Worm (Caenorhabditis elegans) whole organism, L3 larva: Measurements from ENCODE around the gene nos-2.

Experiments used
- aly-2 ChIP-seq: fragments of 150-350 bp; optimal IDR thresholded peaks from 2 replicates; lab custom pipeline; 2014; ENCODE audit warnings: missing biosample characterization, missing genetic modification characterization
- ama-1 ChIP-seq: fragments of 150-350 bp; optimal IDR thresholded peaks from 2 replicates; lab custom pipeline; 2018
- ceh-16 ChIP-seq: sonication (generic microtip); optimal IDR thresholded peaks from 2 replicates; lab custom pipeline; 2017; ENCODE audit warnings: missing biosample characterization, missing genetic modification characterization
- ceh-82 ChIP-seq: fragments of 150-350 bp; optimal IDR thresholded peaks from 2 replicates; lab custom pipeline; 2014; ENCODE audit warnings: missing biosample characterization, missing genetic modification characterization
- ceh-9 ChIP-seq: sonication (generic microtip); optimal IDR thresholded peaks from 2 replicates; lab custom pipeline; 2018; ENCODE audit warnings: missing biosample characterization, missing genetic modification characterization
- elt-1 ChIP-seq: fragments of 150-350 bp; optimal IDR thresholded peaks from 2 replicates; lab custom pipeline; 2014; ENCODE audit warnings: missing biosample characterization, missing genetic modification characterization
- elt-2 ChIP-seq: sonication (generic microtip); optimal IDR thresholded peaks from 2 replicates; lab custom pipeline; 2016; ENCODE audit warnings: missing genetic modification reagents, mild to moderate bottlenecking, missing genetic modification characterization, missing compliant biosample characterization
- eor-1 ChIP-seq, 2 experiments: fragments of 150-350 bp; optimal IDR thresholded peaks; 2 replicates each; lab custom pipeline; 2014 to 2018; ENCODE audit warnings: missing biosample characterization in 2 of 2, missing genetic modification characterization in 2 of 2
- hmg-11 ChIP-seq: sonication (generic microtip); optimal IDR thresholded peaks from 2 replicates; lab custom pipeline; 2016; ENCODE audit warnings: missing genetic modification characterization, missing compliant biosample characterization
- jun-1 ChIP-seq: fragments of 150-350 bp; optimal IDR thresholded peaks from 2 replicates; lab custom pipeline; 2014; ENCODE audit warnings: missing biosample characterization, missing genetic modification reagents, missing genetic modification characterization
- lin-15B ChIP-seq: fragments of 150-350 bp; optimal IDR thresholded peaks from 2 replicates; lab custom pipeline; 2014; ENCODE audit warnings: missing biosample characterization, missing genetic modification characterization
- lin-39 ChIP-seq: fragments of 150-350 bp; optimal IDR thresholded peaks from 2 replicates; lab custom pipeline; 2018; ENCODE audit warnings: missing biosample characterization, missing genetic modification reagents, missing genetic modification characterization
- lsy-12 ChIP-seq: sonication (generic microtip); optimal IDR thresholded peaks from 2 replicates; lab custom pipeline; 2016; ENCODE audit warnings: mild to moderate bottlenecking, missing genetic modification characterization, missing compliant biosample characterization
- mdl-1 ChIP-seq: fragments of 150-350 bp; optimal IDR thresholded peaks from 2 replicates; lab custom pipeline; 2014; ENCODE audit warnings: missing biosample characterization, missing genetic modification characterization
- mml-1 ChIP-seq: fragments of 150-350 bp; sonication (generic microtip); optimal IDR thresholded peaks from 3 replicates; lab custom pipeline; 2014; ENCODE audit warnings: missing biosample characterization, missing genetic modification characterization
- nfya-1 ChIP-seq: sonication (generic microtip); optimal IDR thresholded peaks from 2 replicates; lab custom pipeline; 2017; ENCODE audit warnings: missing genetic modification characterization, mild to moderate bottlenecking, missing compliant biosample characterization, antibody characterized with exemption, moderate library complexity; ENCODE audit not compliant: insufficient read depth
- nhr-11 ChIP-seq: fragments of 150-350 bp; optimal IDR thresholded peaks from 2 replicates; lab custom pipeline; 2014; ENCODE audit warnings: missing biosample characterization, missing genetic modification characterization
- nhr-12 ChIP-seq: fragments of 150-350 bp; optimal IDR thresholded peaks from 2 replicates; lab custom pipeline; 2014; ENCODE audit warnings: missing biosample characterization, missing genetic modification characterization
- nhr-237 ChIP-seq: fragments of 150-350 bp; optimal IDR thresholded peaks from 2 replicates; lab custom pipeline; 2014; ENCODE audit warnings: missing biosample characterization, missing genetic modification characterization
- nhr-25 ChIP-seq: sonication (generic microtip); optimal IDR thresholded peaks from 2 replicates; lab custom pipeline; 2017; ENCODE audit warnings: missing biosample characterization, missing genetic modification characterization
- nhr-28 ChIP-seq: fragments of 150-350 bp; optimal IDR thresholded peaks from 2 replicates; lab custom pipeline; 2014; ENCODE audit warnings: missing biosample characterization, missing genetic modification characterization
- nhr-43 ChIP-seq: sonication (generic microtip); optimal IDR thresholded peaks from 2 replicates; lab custom pipeline; 2016; ENCODE audit warnings: mild to moderate bottlenecking, missing genetic modification characterization, missing compliant biosample characterization; ENCODE audit not compliant: poor library complexity, severe bottlenecking
- nhr-76 ChIP-seq: fragments of 150-350 bp; sonication (generic microtip); optimal IDR thresholded peaks from 5 replicates; lab custom pipeline; 2014; ENCODE audit warnings: missing biosample characterization, missing genetic modification characterization
- nhr-77 ChIP-seq: fragments of 150-350 bp; optimal IDR thresholded peaks from 2 replicates; lab custom pipeline; 2014; ENCODE audit warnings: missing biosample characterization, missing genetic modification characterization
- pha-4 ChIP-seq: fragments of 150-350 bp; optimal IDR thresholded peaks from 2 replicates; lab custom pipeline; 2014; ENCODE audit warnings: missing biosample characterization, missing genetic modification reagents, missing genetic modification characterization
- pqm-1 ChIP-seq: fragments of 150-350 bp; optimal IDR thresholded peaks from 2 replicates; lab custom pipeline; 2017; ENCODE audit warnings: missing biosample characterization, missing genetic modification characterization, inconsistent platforms
- sea-2 ChIP-seq: fragments of 150-350 bp; sonication (generic microtip); optimal IDR thresholded peaks from 4 replicates; lab custom pipeline; 2014; ENCODE audit warnings: missing biosample characterization, missing genetic modification reagents, missing genetic modification characterization
- skn-1 ChIP-seq: fragments of 150-350 bp; optimal IDR thresholded peaks from 2 replicates; lab custom pipeline; 2014; ENCODE audit warnings: missing biosample characterization, missing genetic modification characterization
- tbx-2 ChIP-seq: sonication (generic microtip); optimal IDR thresholded peaks from 2 replicates; lab custom pipeline; 2016; ENCODE audit warnings: mild to moderate bottlenecking, missing genetic modification characterization, missing compliant biosample characterization
- unc-39 ChIP-seq: sonication (generic microtip); optimal IDR thresholded peaks from 4 replicates; lab custom pipeline; 2017; ENCODE audit warnings: missing biosample characterization, missing genetic modification characterization
- ztf-11 ChIP-seq: fragments of 150-350 bp; optimal IDR thresholded peaks from 2 replicates; lab custom pipeline; 2014; ENCODE audit warnings: missing biosample characterization, missing genetic modification characterization

The nos-2 gene

DNA sequence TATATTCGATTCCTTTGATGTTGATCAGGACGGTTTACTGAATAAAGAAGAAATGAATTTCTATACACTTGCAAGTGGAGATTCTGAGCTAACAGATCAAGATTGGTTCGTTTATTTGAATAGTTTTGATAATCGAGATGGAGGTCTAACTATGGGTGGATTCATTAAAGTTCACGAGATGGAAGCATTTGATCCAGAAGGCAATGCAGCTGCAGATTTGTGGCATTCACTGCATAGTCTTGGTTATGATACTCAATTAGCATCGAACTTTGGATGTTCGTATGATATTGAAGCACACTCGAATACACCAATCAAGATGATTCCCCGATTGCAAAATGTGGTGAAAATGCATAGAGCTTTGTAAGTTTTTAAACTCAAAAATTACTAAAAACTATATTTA, 30.6 kb downstream of the nos-2 start:
- TF ChIP-seq nhr-11 (tag; lab: Kevin White, UChicago) (no peak), tbx-2 (tag; lab: Kevin White, UChicago) (no peak), ceh-82 (no peak), lin-39 (tag; lab: Kevin White, UChicago) (no peak), lsy-12 (tag; lab: Kevin White, UChicago) (no peak), nhr-77 (tag; lab: Kevin White, UChicago) (no peak), pqm-1 (tag; lab: Kevin White, UChicago) (no peak), ceh-16 (no peak), nhr-28 (tag; lab: Kevin White, UChicago) (no peak), sea-2 (GFP tag; lab: Kevin White, UChicago) (no peak), hmg-11 (tag; lab: Kevin White, UChicago) (no peak), nhr-25 (tag; lab: Kevin White, UChicago) (no peak), aly-2 (tag; lab: Kevin White, UChicago) (no peak), elt-2 (tag; lab: Kevin White, UChicago) (no peak)

DNA sequence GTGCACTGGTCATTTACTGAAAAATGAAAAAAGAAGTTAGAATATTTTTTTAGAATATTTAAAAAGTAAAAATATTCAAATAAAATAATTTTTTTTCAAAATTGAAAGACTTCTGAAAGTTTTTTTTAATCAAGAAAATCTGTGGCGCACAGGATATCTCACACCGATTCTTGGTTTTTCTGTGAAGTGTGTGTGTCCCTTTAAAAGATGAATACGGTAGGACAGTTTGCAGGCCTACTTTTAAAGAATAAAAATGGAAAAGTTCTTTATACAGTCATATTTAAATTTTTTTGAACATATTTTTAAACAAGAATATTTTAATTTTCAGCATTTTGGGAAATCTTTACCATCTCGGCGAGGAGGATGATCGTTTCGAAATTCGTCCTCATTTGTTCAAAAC, 33.2 kb downstream of the nos-2 start, which contains the start of gene mct-5:
mct-5 (minus strand) TSS at position 16 of the 400 bp plus-strand sequence.
- TF ChIP-seq ceh-82 (no peak), pqm-1 (tag; lab: Kevin White, UChicago) (no peak), ceh-9 (tag; lab: Kevin White, UChicago) (no peak), mml-1 (tag; lab: Kevin White, UChicago) (no peak), nhr-43 (tag; lab: Kevin White, UChicago) (no peak), unc-39 (tag; lab: Kevin White, UChicago) (no peak), nhr-25 (tag; lab: Kevin White, UChicago) (no peak), elt-1 (tag; lab: Kevin White, UChicago) (no peak), nhr-76 (tag; lab: Kevin White, UChicago) (no peak), mdl-1 (tag; lab: Kevin White, UChicago) (no peak), eor-1 (tag; optimal IDR thresholded peaks at IDR 0.05; lab: Kevin White, UChicago) (no peak), tbx-2 (tag; lab: Kevin White, UChicago) (no peak), nhr-237 (no peak), nfya-1 (tag; lab: Kevin White, UChicago) (no peak), elt-2 (tag; lab: Kevin White, UChicago) (no peak), sea-2 (GFP tag; lab: Kevin White, UChicago) (no peak), nhr-12 (tag; lab: Kevin White, UChicago) (no peak), pha-4 (tag; lab: Kevin White, UChicago) (no peak)

DNA sequence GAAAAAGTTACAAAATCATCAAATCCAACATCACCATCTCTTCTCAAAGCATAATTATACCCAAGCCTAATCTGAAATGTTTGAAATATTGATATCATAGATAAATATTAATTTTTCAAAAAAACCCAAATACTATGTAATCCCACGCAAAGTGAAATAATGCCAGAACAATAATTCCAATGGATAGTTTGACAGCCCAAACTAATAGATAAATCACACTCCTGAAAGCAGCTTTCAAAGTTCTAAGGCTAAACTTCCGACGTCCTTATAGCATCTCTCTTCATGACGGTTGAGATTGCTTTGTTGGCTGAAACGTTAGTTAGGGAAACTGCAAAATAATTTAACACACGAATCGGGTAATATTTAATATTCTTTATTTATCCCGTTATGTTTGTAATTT, 33.8 kb downstream of the nos-2 start:
- TF ChIP-seq unc-39 (tag; lab: Kevin White, UChicago) (no peak), nhr-28 (tag; lab: Kevin White, UChicago) (peak; percentile 32), lsy-12 (tag; lab: Kevin White, UChicago) (no peak), ama-1 (lab: Kevin White, UChicago) (peak; percentile 30)

DNA sequence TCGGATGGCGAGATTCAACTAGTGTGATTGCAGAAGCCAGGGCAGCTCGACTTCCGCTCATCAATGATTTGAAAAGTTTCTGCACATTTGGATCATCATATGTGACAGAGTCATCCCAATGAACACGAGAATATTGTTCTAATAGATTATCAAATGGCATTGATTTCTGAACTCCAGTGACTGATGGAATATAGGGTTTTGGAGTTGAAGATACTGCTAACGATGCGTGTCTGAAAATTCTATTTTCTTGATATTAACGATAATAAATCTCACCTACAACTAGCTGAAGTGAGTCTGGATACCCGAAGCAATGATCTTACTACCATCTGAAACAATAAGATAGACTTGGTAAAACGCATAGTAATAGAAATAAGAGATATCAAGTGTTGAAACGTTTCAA, 35.4 kb downstream of the nos-2 start, which contains the start of gene mmaa-1:
mmaa-1 (minus strand) TSS at position 328 of the 400 bp plus-strand sequence.
- peak; percentile 56 for TF ChIP-seq ama-1 (lab: Kevin White, UChicago)
- TF ChIP-seq lsy-12 (tag; lab: Kevin White, UChicago): peak; percentile 37
- no peak for TF ChIP-seq pha-4 (tag; lab: Kevin White, UChicago)

DNA sequence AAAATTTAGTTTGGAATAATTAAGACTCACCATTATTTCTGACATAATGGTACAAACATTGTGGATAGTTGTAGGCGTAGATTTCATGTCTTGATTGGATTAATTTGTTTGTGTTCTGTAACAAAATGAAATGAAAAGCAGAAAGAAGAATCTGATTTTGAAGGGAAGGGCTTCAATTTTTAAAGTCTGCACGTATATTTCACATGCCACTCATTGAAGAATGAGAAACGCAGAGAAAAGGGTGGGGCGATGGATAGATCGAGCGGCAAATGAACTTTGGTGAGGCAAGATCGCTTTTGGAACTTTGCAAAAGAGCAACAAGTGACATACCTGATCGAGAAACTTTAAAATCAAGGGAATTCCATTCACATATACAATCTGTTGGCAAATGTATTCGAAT, 36.9 kb downstream of the nos-2 start:
- TF ChIP-seq nhr-43 (tag; lab: Kevin White, UChicago): no peak
- TF ChIP-seq nhr-28 (tag; lab: Kevin White, UChicago): no peak
- TF ChIP-seq lin-15B (tag; lab: Kevin White, UChicago): peak; percentile 6
- no peak for TF ChIP-seq ceh-9 (tag; lab: Kevin White, UChicago)
- peak; percentile 2 for TF ChIP-seq nhr-25 (tag; lab: Kevin White, UChicago)
- no peak for TF ChIP-seq ztf-11 (tag; lab: Kevin White, UChicago)

DNA sequence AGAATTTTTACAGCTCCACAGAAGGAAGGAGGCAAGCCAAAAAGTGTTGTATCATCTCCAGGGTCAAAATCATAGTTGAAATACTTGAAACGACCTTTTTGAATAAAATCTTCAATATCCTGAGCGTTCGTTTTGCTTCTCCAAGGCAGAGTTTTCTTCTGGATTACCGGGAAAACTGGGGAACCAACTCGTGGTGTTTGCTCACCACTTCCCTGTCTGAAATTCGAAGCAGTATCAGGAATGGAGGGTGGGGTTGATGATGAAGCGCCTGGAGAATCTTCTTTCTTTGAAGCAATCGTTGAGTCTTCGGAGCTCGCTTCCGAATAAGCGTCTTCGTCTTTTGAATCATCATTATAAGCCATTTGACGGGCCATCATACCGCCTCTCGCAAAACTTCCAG, 37.7 kb downstream of the nos-2 start:
- TF ChIP-seq nhr-43 (tag; lab: Kevin White, UChicago): no peak
- TF ChIP-seq skn-1 (tag; lab: Kevin White, UChicago): no peak
- TF ChIP-seq nhr-28 (tag; lab: Kevin White, UChicago): no peak
- no peak for TF ChIP-seq ceh-9 (tag; lab: Kevin White, UChicago)
- TF ChIP-seq nhr-76 (tag; lab: Kevin White, UChicago): no peak
- no peak for TF ChIP-seq eor-1 (tag; optimal IDR thresholded peaks at IDR 0.05; lab: Kevin White, UChicago)
- TF ChIP-seq hmg-11 (tag; lab: Kevin White, UChicago): no peak
- TF ChIP-seq lsy-12 (tag; lab: Kevin White, UChicago): no peak
- TF ChIP-seq pqm-1 (tag; lab: Kevin White, UChicago): no peak
- TF ChIP-seq jun-1 (tag; lab: Kevin White, UChicago): no peak
